Fruit fly (Drosophila melanogaster): ENCODE data around the gene CG5276.

DNA sequence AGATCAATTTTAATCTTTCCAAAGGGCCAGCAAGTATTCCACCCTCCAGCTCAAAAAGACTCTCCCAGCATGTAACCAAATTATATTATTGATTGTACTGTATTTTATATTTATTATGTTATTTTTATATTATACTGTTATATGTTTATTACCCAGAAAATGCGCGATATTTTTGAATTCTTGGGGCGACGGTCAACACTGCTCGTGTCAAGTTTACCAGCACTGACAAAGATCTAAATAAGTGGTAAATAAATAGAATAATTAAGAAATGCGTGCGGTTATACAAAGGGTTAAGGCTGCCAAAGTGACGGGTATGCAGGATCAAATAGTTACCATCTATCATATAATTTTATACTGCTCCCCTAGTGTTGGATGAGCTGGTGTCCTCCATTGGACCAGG lies 1.7 kb upstream of the CG5276 start, which contains the start of gene Dtd:
- TF ChIP-seq CG8478 (optimal IDR thresholded peaks at IDR 0.05), result no peak
- no peak for TF ChIP-seq CTCF (optimal IDR thresholded peaks at IDR 0.05)

All from S2 (cell line).